Worm (Caenorhabditis elegans): ENCODE measurements around the gene isy-1.

isy-1 gene

ce11 chrV:10961448-10961870 lies 39.0 kb downstream of the isy-1 start (continued):
- peak; percentile 52; the same call in 1 of the 2 replicates for TF ChIP-seq pbrm-1 (GFP tag; IDR thresholded peaks at IDR 0.05)
- TF ChIP-seq somi-1 (GFP tag; optimal IDR thresholded peaks at IDR 0.05) = peak; percentile 40
- TF ChIP-seq snpc-4 (GFP tag; optimal IDR thresholded peaks at IDR 0.05) = no peak
- peak in 1 of 4 experiments; percentile 23 for TF ChIP-seq snpc-4 (tag; optimal IDR thresholded peaks at IDR 0.05)
- TF ChIP-seq sea-2 (GFP tag; IDR thresholded peaks at IDR 0.05) = no peak
- peak; percentile 19 for TF ChIP-seq ZK185.1 (tag; optimal IDR thresholded peaks at IDR 0.05; ENCODE audit: poor library complexity, severe bottlenecking)
- TF ChIP-seq madf-10 (tag; optimal IDR thresholded peaks at IDR 0.05) = peak; percentile 12
- TF ChIP-seq T07F8.4 (tag; optimal IDR thresholded peaks at IDR 0.05) = no peak
- TF ChIP-seq hmg-1.2 (GFP tag; IDR thresholded peaks at IDR 0.05) = peak; percentile 53; the same call in 1 of the 2 replicates
- no peak for TF ChIP-seq ztf-22 (GFP tag; optimal IDR thresholded peaks at IDR 0.05)
- no peak for TF ChIP-seq cebp-1 (GFP tag; IDR thresholded peaks at IDR 0.05)
- peak; percentile 66 for TF ChIP-seq cebp-1 (tag; optimal IDR thresholded peaks at IDR 0.05)
- peak; percentile 7 for TF ChIP-seq nhr-80 (tag; optimal IDR thresholded peaks at IDR 0.05)
- peak; percentile 10 for TF ChIP-seq tbp1 (GFP tag; optimal IDR thresholded peaks at IDR 0.05)
- TF ChIP-seq ceh-27 (GFP tag; optimal IDR thresholded peaks at IDR 0.05) = peak; percentile 67
- no peak for TF ChIP-seq gei-17 (GFP tag; optimal IDR thresholded peaks at IDR 0.05)
- peak; percentile 44; the same call in 1 of the 2 replicates for TF ChIP-seq dox-1 (GFP tag; IDR thresholded peaks at IDR 0.05)
- peak; percentile 86 for TF ChIP-seq zfh-2 (GFP tag; conservative IDR thresholded peaks at IDR 0.05)
- TF ChIP-seq hsf-1 (GFP tag; IDR thresholded peaks at IDR 0.05) = 0 out of 2 replicates have a peak, but pooled peaks have one; percentile 15
- TF ChIP-seq K11D2.4 (GFP tag; IDR thresholded peaks at IDR 0.05) = peak; percentile 52; the same call in 1 of the 2 replicates
- peak; percentile 48 for TF ChIP-seq atf-7 (tag; optimal IDR thresholded peaks at IDR 0.05)
- TF ChIP-seq nfyb-1 (GFP tag; IDR thresholded peaks at IDR 0.05) = peak; percentile 29; the same call in 1 of the 2 replicates

- TF ChIP-seq K12H6.12 (tag; optimal IDR thresholded peaks at IDR 0.05) (no peak), atf-7 (tag; optimal IDR thresholded peaks at IDR 0.05) (peak; percentile 11), rpc-1 (optimal IDR thresholded peaks at IDR 0.05) (no peak), rpc-1 (tag; optimal IDR thresholded peaks at IDR 0.05) (no peak), attf-6 (GFP tag; IDR thresholded peaks at IDR 0.05) (no peak), ceh-79 (tag; optimal IDR thresholded peaks at IDR 0.05) (no peak), sea-2 (GFP tag; IDR thresholded peaks at IDR 0.05) (no peak), dox-1 (GFP tag; IDR thresholded peaks at IDR 0.05) (peak; percentile 48), egl-18 (GFP tag; IDR thresholded peaks at IDR 0.05) (no peak), ekl-4 (GFP tag; IDR thresholded peaks at IDR 0.05) (0 out of 2 replicates have a peak, but pooled peaks have one; percentile 43), nhr-80 (tag; optimal IDR thresholded peaks at IDR 0.05) (peak; percentile 90), tbx-9 (tag; optimal IDR thresholded peaks at IDR 0.05; ENCODE audit: borderline replicate concordance) (no peak), lsl-1 (GFP tag; optimal IDR thresholded peaks at IDR 0.05) (no peak), attf-5 (GFP tag; optimal IDR thresholded peaks at IDR 0.05) (no peak), lin-26 (GFP tag; IDR thresholded peaks at IDR 0.05) (no peak), snpc-4 (GFP tag; optimal IDR thresholded peaks at IDR 0.05) (no peak), snpc-4 (tag; optimal IDR thresholded peaks at IDR 0.05) (no peak), C06A6.2 (GFP tag; conservative IDR thresholded peaks at IDR 0.05) (no peak), nhr-179 (tag; optimal IDR thresholded peaks at IDR 0.05) (no peak), Y53G8AR.9 (GFP tag; conservative IDR thresholded peaks at IDR 0.05) (0 out of 2 replicates have a peak, but pooled peaks have one; percentile 10), snpc-1.1 (tag; optimal IDR thresholded peaks at IDR 0.05; ENCODE audit: insufficient read depth) (no peak), snpc-1.3 (tag; optimal IDR thresholded peaks at IDR 0.05; ENCODE audit: insufficient read depth) (no peak), efl-1 (GFP tag; optimal IDR thresholded peaks at IDR 0.05) (no peak), lsy-27 (tag; optimal IDR thresholded peaks at IDR 0.05; ENCODE audit: borderline replicate concordance, insufficient read depth) (no peak), ztf-26 (tag; optimal IDR thresholded peaks at IDR 0.05) (no peak), ama-1 (optimal IDR thresholded peaks at IDR 0.05) (no peak), ama-1 (GFP tag; optimal IDR thresholded peaks at IDR 0.05) (no peak), pbrm-1 (GFP tag; IDR thresholded peaks at IDR 0.05) (peak; percentile 57; the same call in 1 of the 2 replicates), hmg-20 (GFP tag; IDR thresholded peaks at IDR 0.05) (no peak), ets-4 (GFP tag; optimal IDR thresholded peaks at IDR 0.05) (no peak), mcd-1 (GFP tag; IDR thresholded peaks at IDR 0.05) (no peak), lag-1 (GFP tag; IDR thresholded peaks at IDR 0.05) (no peak)
These were observed 40.0 kb downstream of the isy-1 start, which contains the start of gene vps-36 for ce11 chrV:10960544-10960943. Gene vps-36 (minus strand): TSS chrV:10960669.

Measured in whole organism, young adult.